Worm (Caenorhabditis elegans) whole organism, L1 larva: Measurements from ENCODE around the gene cor-1.

Experiments
- ceh-82 ChIP-seq, 3 experiments: fragments of 150-350 bp in 1 of 3; sonication (generic microtip) in 2 of 3; optimal IDR thresholded peaks; 2 replicates each; lab custom pipeline; 2014 to 2017; ENCODE audit warnings: missing biosample characterization in 3 of 3, missing genetic modification characterization in 3 of 3
- dpl-1 ChIP-seq, 3 experiments: fragments of 150-350 bp in 2 of 3; sonication (generic microtip) in 1 of 3; optimal IDR thresholded peaks; 2 replicates each; lab custom pipeline; 2014 to 2017; ENCODE audit warnings: missing biosample characterization in 3 of 3, missing genetic modification characterization in 3 of 3, missing genetic modification reagents in 3 of 3
- hlh-17 ChIP-seq: fragments of 200-800 bp; sonication (Bioruptor generic); optimal IDR thresholded peaks from 2 replicates; lab custom pipeline; 2018; ENCODE audit warnings: missing genetic modification characterization, mild to moderate bottlenecking, missing compliant biosample characterization, moderate library complexity, borderline replicate concordance
- mef-2 ChIP-seq: fragments of 150-350 bp; optimal IDR thresholded peaks from 2 replicates; lab custom pipeline; 2014; ENCODE audit warnings: missing biosample characterization, missing genetic modification characterization
- nhr-76 ChIP-seq: sonication (generic microtip); optimal IDR thresholded peaks from 2 replicates; lab custom pipeline; 2017; ENCODE audit warnings: missing biosample characterization, missing genetic modification characterization
- nhr-90 ChIP-seq: sonication (generic microtip); optimal IDR thresholded peaks from 2 replicates; lab custom pipeline; 2016; ENCODE audit warnings: mild to moderate bottlenecking, missing genetic modification characterization, missing compliant biosample characterization; ENCODE audit not compliant: poor library complexity
- pqm-1 ChIP-seq: sonication (generic microtip); optimal IDR thresholded peaks from 3 replicates; lab custom pipeline; 2017; ENCODE audit warnings: missing biosample characterization, missing genetic modification characterization
- snpc-4 ChIP-seq: fragments of 150-350 bp; optimal IDR thresholded peaks from 2 replicates; lab custom pipeline; 2014; ENCODE audit warnings: missing biosample characterization, missing genetic modification characterization
- sox-4 ChIP-seq: sonication (generic microtip); optimal IDR thresholded peaks from 2 replicates; lab custom pipeline; 2016; ENCODE audit warnings: missing genetic modification characterization, missing compliant biosample characterization
- unc-86 ChIP-seq: sonication (generic microtip); optimal IDR thresholded peaks from 2 replicates; lab custom pipeline; 2016; ENCODE audit warnings: missing genetic modification characterization, missing compliant biosample characterization

- TF ChIP-seq ceh-82 (tag; optimal IDR thresholded peaks at IDR 0.05; lab: Kevin White, UChicago) (no peak), mef-2 (no peak), sox-4 (no peak), nhr-76 (tag; lab: Kevin White, UChicago) (no peak), nhr-90 (tag; lab: Kevin White, UChicago) (no peak), pqm-1 (tag; lab: Kevin White, UChicago) (no peak), snpc-4 (tag; lab: Kevin White, UChicago) (no peak), dpl-1 (GFP tag; optimal IDR thresholded peaks at IDR 0.05; lab: Kevin White, UChicago) (no peak), unc-86 (tag; lab: Kevin White, UChicago) (no peak), hlh-17 (GFP tag; lab: Kevin White, UChicago) (no peak)
Measured at ce11 chrIII:10202391-10202790, 46.5 kb upstream of the cor-1 start.
